Worm (Caenorhabditis elegans) whole organism, dauer: ENCODE results near the gene ppm-1.H.

Experiments used
- unc-62 ChIP-seq: sonication (generic microtip); optimal IDR thresholded peaks from 2 replicates; lab custom pipeline; 2017; ENCODE audit warnings: missing biosample characterization, missing genetic modification reagents, missing genetic modification characterization

Gene ppm-1.H

DNA sequence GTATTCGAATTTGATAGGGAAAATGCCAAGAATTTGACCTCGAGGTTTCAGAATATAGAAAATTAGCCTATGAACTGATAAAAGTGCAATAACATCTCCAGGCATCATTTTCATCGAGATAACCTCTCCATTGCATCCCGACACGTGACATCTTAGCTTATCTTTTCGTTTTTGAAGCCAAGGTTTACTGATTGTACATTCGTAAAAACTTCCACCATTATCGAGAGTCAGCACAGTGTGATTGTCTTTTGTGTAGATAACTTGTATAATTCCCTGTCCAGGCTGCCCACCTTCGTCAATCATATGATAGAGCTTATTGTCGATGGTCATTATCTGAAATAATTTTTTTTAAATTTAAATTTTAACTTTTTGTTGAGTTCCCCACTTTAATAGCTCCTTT is 6.2 kb upstream of the ppm-1.H start:
- TF ChIP-seq unc-62: no peak

DNA sequence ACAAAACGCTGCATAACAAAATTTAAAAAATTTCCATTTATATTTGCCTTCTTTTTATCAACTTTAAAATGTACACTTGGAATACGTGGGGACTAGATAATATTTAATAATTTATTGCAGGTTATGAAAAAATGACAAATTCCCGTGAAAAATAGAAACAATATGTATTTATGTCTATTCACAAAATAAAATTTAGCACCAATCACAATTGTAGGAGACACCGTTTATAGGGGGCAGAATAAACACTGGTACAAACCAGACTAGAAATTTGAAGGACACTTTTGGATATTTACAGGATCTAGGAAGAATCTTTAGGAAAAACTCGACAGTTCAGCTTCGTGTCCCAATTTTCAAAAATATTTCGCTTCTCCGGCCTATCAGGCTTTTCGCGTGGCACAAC is 2.3 kb upstream of the ppm-1.H start, which contains the start of gene C42C1.3:
Gene C42C1.3 (minus strand): TSS at position 101 of the 400 bp plus-strand sequence.
- no peak for TF ChIP-seq unc-62

DNA sequence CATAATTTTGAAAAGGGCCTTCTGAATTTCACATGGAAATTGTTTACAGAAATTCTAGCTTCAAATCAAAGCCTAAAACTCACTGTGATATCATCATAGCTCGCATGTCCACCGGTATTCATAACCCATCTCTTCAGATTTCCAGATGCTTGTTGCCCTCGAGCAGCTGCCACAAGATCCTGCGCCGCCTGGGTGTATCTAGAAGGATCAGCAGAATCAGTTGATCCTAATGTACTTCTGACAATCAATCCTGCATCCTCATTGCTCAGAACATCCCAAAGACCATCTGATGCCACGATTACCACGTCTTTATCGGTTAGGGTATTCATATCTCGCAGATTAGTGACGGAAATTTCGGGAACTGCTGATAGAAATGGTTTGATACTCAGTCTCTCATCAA is 2.2 kb downstream of the ppm-1.H start:
- no peak for TF ChIP-seq unc-62

DNA sequence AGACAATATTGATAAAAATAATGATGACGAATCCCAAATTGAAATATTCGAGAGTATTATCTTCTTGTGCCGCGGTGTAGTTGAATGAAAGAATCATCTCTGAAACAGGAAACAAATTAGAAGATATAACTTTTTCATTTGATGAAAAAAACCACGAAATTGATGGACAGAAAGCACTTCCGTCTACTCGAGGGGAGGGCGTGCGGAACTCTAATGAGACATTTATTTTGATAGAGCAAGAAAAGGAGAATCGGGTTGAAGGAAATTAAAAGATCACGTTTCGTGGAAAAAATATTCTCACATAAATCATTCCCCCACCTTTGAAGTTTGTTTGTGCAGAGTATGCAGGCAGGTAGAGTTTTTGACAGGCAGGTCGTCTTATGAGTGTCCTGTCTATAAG is 6.8 kb downstream of the ppm-1.H start, which contains the start of gene sre-14:
Gene sre-14 (minus strand): TSS at position 101 of the 400 bp plus-strand sequence.
- TF ChIP-seq unc-62: no peak

DNA sequence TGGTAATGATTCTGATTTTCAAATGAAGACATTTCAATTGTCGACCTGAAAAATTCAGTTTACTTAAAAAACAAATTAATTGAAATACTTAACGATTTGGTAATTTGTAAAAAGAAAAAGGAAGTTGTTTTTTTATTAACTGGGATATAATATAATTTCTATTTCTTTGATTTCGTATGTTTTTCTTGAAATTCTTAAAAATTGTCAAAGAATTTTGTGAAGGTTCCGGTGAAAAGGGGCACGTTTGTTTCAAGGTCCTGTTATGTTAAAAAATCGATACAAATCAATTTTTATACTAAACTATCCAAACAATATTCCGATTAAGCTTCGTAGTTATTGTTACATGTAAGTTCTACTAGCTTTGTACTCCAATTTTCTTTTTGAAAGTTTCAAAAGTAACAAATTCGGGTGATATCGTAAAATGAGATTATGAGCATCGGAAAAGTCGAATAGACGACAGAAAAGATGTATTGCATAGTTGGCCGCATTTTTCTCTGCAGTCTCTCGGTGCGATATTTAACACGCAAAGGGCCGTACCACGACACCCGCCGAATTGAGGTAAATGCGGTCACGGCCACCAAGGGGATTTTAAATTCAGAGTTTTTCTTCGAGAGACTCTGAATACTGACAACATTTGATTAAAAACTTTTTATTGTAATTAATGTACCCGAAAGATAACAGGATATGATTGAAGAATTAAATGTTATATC is 8.8 kb downstream of the ppm-1.H start, which contains the start of gene Y39C12A.9:
Gene Y39C12A.9 (minus strand): TSS at position 51 of the 710 bp plus-strand sequence.
- TF ChIP-seq unc-62: no peak

DNA sequence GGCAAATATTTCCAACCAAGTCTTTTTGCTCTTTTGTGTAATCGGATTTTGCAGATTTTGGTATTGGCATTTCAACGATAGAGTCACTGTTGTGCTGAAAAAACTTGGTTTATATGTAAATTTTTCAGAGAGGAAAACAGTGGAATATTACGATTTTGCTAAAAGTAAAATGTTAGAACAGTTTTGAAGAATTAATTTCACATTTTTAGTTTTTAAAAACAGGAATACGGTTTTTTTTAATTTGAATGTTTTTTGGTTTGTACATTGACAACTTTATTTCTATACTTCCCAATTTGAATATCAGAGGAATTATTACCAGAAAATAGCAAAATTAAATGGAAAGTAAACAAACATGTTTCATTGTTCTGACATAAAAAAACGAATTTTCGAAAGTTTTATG is 15.5 kb downstream of the ppm-1.H start, which contains the start of gene dnj-26:
Gene dnj-26 (minus strand): TSS at position 101 of the 400 bp plus-strand sequence.
- no peak for TF ChIP-seq unc-62

DNA sequence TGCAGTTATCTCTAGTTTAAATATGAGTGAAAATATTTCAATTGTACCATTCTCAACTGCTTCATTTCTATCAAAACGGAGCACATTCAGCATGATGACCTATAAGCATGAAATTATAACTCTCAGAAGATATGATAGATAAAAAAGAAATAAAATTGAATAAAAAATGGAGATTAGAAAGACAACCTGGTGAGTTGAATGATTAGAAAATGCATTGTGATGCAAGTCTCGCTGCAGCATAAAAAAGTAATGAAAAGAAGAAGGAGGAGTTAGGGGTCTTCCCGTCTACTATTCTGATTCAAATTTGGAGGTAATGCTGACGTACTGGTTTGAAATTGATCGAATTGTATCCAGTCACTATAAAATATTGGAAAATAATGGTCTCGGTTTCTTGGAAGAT is 23.4 kb downstream of the ppm-1.H start, which contains the start of gene sre-15:
Gene sre-15 (minus strand): TSS at position 101 of the 400 bp plus-strand sequence.
- no peak for TF ChIP-seq unc-62

DNA sequence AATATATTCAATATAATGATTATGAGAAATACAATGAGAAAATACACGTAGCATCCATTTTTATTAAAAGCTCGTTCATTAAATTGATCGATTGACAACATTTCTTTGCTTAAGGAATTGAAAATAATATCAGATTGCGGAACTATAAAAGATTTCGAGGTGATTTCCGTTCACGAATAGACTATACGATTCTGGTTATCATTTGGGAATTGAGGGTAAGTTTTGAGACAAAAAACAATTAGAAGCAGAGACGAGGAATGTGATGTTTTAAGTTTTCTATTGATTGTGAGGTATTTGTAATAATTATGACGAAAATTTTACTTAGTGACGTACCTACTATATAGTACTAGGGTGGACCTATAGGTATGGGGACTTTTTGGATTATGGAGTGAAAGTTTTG is 29.3 kb downstream of the ppm-1.H start, which contains the start of gene sre-19:
Gene sre-19 (minus strand): TSS at position 101 of the 400 bp plus-strand sequence.
- no peak for TF ChIP-seq unc-62

DNA sequence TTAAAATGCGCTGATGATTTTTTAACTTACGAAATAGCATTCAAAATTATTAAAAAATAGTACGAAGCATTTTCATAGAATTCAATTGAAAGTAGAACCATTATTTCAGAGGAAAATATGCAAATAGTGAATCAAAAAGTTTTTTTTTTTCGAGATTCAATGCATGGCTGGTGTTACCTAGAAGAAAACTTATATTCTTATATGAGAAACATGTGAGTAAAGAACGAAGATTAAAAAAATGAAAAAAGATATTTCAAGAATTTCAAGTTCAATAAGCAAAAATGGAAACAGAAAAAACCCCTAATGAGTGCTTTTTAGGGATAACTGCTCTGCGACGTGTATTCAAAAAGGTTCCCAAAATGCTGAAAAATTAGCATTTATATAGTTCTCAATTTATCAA is 32.1 kb downstream of the ppm-1.H start, which contains the start of gene sre-16:
Gene sre-16 (minus strand): TSS at position 101 of the 400 bp plus-strand sequence.
- TF ChIP-seq unc-62: no peak

DNA sequence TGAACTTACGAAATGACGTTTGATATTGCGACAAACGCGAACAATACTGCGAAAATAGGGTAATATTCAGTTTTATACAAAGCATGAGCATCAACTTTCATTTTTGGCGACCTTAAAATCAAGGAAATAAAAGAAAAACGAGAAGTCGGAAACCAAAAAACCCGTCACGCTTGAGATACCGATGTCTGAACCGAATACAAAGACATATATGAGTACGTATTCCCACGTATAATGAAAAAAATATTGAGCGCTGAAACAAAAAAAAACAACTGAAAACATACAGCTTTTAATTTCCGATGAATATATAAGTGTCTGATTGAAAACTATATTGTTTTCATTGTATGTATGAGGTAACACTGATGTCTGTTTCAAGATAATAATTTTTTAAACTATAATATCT is 38.4 kb downstream of the ppm-1.H start, which contains the start of gene sre-18:
Gene sre-18 (minus strand): TSS at position 101 of the 400 bp plus-strand sequence.
- no peak for TF ChIP-seq unc-62

DNA sequence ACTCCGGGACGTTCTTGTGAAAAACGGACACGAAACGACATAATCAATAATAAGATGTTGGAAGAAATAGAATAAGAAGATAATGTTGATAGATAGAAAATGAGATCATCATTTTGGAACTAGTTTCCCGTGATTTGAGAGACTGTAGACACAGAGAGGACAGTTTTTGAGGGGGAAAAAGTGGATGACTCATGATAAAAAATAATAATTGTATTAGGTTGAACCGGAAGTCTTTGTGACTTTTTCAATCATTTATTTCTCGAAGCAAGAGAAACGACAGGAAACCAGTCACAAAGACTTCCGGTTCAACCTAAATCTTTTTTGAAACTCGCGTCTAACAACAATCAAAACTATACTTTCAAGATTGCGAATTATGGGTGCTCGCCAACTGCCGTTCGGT is 41.1 kb downstream of the ppm-1.H start, which contains the start of gene mlt-3:
Gene mlt-3 (minus strand): TSS at position 101 of the 400 bp plus-strand sequence.
- TF ChIP-seq unc-62: no peak

DNA sequence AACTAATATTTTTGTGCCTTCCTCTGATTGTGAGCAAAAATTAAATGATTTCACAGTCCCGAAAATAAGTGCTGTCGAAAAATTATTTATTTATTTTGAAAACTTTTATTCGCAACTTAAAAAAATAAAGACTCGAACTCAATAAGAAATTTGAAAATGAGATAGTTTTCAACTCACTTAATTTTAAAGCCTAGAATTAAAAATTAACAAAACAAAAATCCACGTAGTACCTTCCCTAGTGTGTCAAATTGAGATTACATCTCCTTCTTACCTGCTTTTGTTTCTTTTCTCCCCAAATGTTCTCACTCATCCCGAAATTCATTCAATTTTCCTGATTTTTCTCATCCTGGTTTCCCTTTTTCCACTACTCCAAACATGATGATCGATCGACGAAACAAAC is 48.8 kb downstream of the ppm-1.H start, which contains the start of gene F35G2.5:
Gene F35G2.5 (plus strand): TSS at position 301 of the 400 bp plus-strand sequence.
- no peak for TF ChIP-seq unc-62

DNA sequence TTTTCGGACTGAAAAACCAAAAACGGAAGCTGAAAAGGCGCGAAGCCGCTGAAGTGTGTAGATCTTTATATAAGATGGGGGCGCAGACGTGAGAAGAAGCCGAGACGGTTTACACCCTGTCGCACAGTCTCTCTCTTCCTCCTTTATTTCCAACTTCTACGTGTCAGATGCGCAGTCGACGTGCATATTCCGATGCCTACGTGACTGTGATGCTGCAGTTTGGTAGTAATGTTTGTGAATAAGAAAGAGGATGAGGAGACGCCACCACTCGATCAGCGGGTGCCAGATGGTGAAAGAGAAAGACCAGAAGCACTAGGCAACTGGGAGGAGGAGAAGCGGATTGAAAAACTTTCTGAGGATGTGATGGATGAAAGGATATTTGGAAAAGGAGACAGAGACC is 49.9 kb downstream of the ppm-1.H start:
- TF ChIP-seq unc-62: no peak

DNA sequence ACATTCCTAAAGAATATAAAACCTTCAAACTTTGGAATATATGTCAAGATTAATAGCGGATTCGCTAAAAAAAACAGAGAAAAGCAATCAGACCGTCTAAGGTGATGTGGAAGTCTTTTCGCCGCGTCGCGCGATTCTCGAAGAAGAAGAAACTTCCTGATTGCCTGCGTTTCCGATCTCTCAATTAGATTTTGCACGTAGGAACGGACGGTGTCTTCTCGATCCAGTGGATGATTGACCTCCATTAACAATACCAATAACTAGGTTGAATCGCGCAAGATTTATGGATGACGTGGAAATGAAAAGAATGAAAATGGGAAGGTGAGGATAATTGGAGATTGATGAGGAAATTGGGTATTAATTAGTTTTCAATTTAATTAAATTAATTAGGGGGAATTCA is 51.0 kb downstream of the ppm-1.H start:
- no peak for TF ChIP-seq unc-62

DNA sequence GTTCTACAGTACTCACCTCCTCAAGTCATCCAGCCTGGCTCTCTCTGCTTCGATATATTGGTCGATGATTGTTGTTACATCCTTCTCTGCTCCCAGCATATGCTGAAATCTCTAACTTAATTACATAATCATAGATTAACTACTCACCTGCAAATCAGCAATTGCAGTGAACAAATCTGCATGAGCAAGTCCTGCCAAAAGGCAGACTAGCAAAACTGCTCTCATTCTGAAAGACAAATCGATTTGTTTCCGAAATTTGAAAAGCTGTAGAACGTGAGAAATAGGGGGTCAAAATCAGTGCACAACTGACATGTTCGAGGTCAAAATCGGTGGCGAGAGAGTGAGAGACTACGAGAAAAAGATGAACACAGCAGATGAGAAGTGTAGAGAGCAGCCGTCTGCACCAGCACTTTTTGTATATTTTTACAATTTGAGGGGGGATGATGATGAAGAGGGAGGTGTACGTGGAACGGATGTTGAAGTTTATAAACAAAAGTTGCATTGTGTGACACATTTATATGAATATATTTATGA is 52.3 kb downstream of the ppm-1.H start, which contains the start of gene phy-2:
Gene phy-2 (minus strand): TSS at position 226 of the 534 bp plus-strand sequence.
- TF ChIP-seq unc-62: no peak
